Worm (Caenorhabditis elegans) whole organism, mixed stage, embryonic: ENCODE data around the gene R31.2.

Experiments used
- ces-1 ChIP-seq: fragments of 150-350 bp; optimal IDR thresholded peaks from 2 replicates; lab custom pipeline; 2014; ENCODE audit warnings: missing biosample characterization, missing genetic modification reagents, missing genetic modification characterization
- elt-1 ChIP-seq: sonication (generic microtip); optimal IDR thresholded peaks from 2 replicates; lab custom pipeline; 2017; ENCODE audit warnings: missing genetic modification characterization, mild to moderate bottlenecking, missing compliant biosample characterization, antibody characterized with exemption, moderate library complexity, borderline replicate concordance; ENCODE audit not compliant: insufficient read depth
- elt-3 ChIP-seq: fragments of 150-350 bp; optimal IDR thresholded peaks from 2 replicates; lab custom pipeline; 2014; ENCODE audit warnings: missing biosample characterization, missing genetic modification characterization
- lin-13 ChIP-seq: fragments of 150-350 bp; optimal IDR thresholded peaks from 2 replicates; lab custom pipeline; 2014; ENCODE audit warnings: missing biosample characterization, missing genetic modification characterization
- lin-32 ChIP-seq: fragments of 200-800 bp; sonication (Bioruptor generic); optimal IDR thresholded peaks from 2 replicates; lab custom pipeline; 2018; ENCODE audit warnings: mild to moderate bottlenecking, missing genetic modification characterization, missing compliant biosample characterization
- lsy-2 ChIP-seq: fragments of 150-350 bp; optimal IDR thresholded peaks from 2 replicates; lab custom pipeline; 2014; ENCODE audit warnings: missing biosample characterization, missing genetic modification characterization
- nhr-237 ChIP-seq: fragments of 150-350 bp; optimal IDR thresholded peaks from 2 replicates; lab custom pipeline; 2014; ENCODE audit warnings: missing biosample characterization, missing genetic modification characterization
- nhr-76 ChIP-seq: sonication (generic microtip); optimal IDR thresholded peaks from 2 replicates; lab custom pipeline; 2017; ENCODE audit warnings: missing biosample characterization, missing genetic modification characterization
- pha-4 ChIP-seq: fragments of 150-350 bp; optimal IDR thresholded peaks from 2 replicates; lab custom pipeline; 2018; ENCODE audit warnings: missing biosample characterization, missing genetic modification reagents, missing genetic modification characterization
- snpc-4 ChIP-seq: fragments of 150-350 bp; optimal IDR thresholded peaks from 2 replicates; lab custom pipeline; 2014; ENCODE audit warnings: missing biosample characterization, missing genetic modification characterization
- unc-62 ChIP-seq: fragments of 150-350 bp; optimal IDR thresholded peaks from 2 replicates; lab custom pipeline; 2014; ENCODE audit warnings: missing biosample characterization, missing genetic modification reagents, missing genetic modification characterization
- zip-8 ChIP-seq: fragments of 150-350 bp; optimal IDR thresholded peaks from 2 replicates; lab custom pipeline; 2014; ENCODE audit warnings: missing biosample characterization, missing genetic modification characterization

DNA sequence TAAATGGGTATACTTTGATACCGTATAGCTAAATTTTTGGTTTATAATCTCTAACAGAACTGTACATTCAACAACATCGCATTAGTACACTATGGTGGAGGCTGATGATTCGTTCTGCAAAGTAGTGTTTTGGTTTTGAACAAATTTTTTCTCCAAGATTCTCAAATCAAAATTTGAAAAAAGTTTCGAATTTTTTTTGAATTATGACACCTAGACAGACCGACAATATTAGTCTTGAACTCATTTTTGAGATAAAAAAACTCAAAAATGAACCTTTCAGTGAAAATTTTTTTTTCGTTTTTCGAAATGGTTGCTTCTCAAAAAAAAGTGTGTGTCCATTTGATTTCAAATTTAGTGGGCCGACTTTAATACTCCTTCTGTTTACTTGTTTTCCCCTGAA, 28.1 kb downstream of the R31.2 start:
- no peak for TF ChIP-seq elt-3 (tag; lab: Kevin White, UChicago)
- TF ChIP-seq nhr-76 (tag; lab: Kevin White, UChicago), result no peak
- no peak for TF ChIP-seq lin-32 (GFP tag; lab: Kevin White, UChicago)
- no peak for TF ChIP-seq zip-8
- TF ChIP-seq nhr-237 (tag; lab: Kevin White, UChicago), result no peak
- TF ChIP-seq unc-62, result no peak
- TF ChIP-seq pha-4, result no peak
- no peak for TF ChIP-seq snpc-4 (tag; lab: Kevin White, UChicago)
- TF ChIP-seq elt-1, result no peak
- TF ChIP-seq ces-1 (GFP tag; lab: Kevin White, UChicago), result no peak
- TF ChIP-seq lin-13 (tag; lab: Kevin White, UChicago), result no peak
- no peak for TF ChIP-seq lsy-2
